Fruit fly (Drosophila melanogaster) whole organism, embryonic: ENCODE data around the gene Prx1.

Experiments
- Asciz ChIP-seq: fragments of 200-800 bp; sonication (Bioruptor generic); optimal IDR thresholded peaks from 2 replicates; lab custom pipeline; 2017; ENCODE audit warnings: missing biosample characterization, mild to moderate bottlenecking, missing genetic modification characterization, missing genetic modification reagents
- Bdp1 ChIP-seq: fragments of 200-800 bp; sonication (Bioruptor generic); optimal IDR thresholded peaks from 3 replicates; lab custom pipeline; 2016; ENCODE audit warnings: missing biosample characterization, missing genetic modification characterization
- CG10366 ChIP-seq: fragments of 200-800 bp; sonication (Bioruptor generic); IDR thresholded peaks from 2 replicates; pipeline ENCODE4 v1.3.6; 2022; ENCODE audit warnings: missing biosample characterization, missing genetic modification characterization
- CG11696 ChIP-seq: fragments of 200-800 bp; sonication (Bioruptor generic); IDR thresholded peaks from 2 replicates; pipeline ENCODE4 v1.3.6; 2022; ENCODE audit warnings: missing biosample characterization, missing genetic modification characterization
- CG12391 ChIP-seq: fragments of 200-800 bp; sonication (Bioruptor generic); optimal IDR thresholded peaks from 3 replicates; lab custom pipeline; 2018; ENCODE audit warnings: missing biosample characterization, mild to moderate bottlenecking, missing genetic modification characterization, moderate library complexity
- CG13624 ChIP-seq: fragments of 200-800 bp; sonication (Bioruptor generic); optimal IDR thresholded peaks from 2 replicates; lab custom pipeline; 2016; ENCODE audit warnings: missing biosample characterization, missing genetic modification characterization
- CG14441 ChIP-seq: fragments of 200-800 bp; sonication (Bioruptor generic); IDR thresholded peaks from 2 replicates; pipeline ENCODE4 v1.3.6; 2022; ENCODE audit warnings: missing biosample characterization, missing genetic modification characterization
- CG14667 ChIP-seq: fragments of 200-800 bp; sonication (Bioruptor generic); IDR thresholded peaks from 2 replicates; pipeline ENCODE4 v1.3.6; 2022; ENCODE audit warnings: missing biosample characterization, missing genetic modification characterization
- CG15514 ChIP-seq: fragments of 200-800 bp; sonication (Bioruptor generic); optimal IDR thresholded peaks from 3 replicates; lab custom pipeline; 2017; ENCODE audit warnings: missing biosample characterization, missing genetic modification characterization, mild to moderate bottlenecking, moderate library complexity, missing genetic modification reagents
- CG17802 ChIP-seq: fragments of 200-800 bp; sonication (Bioruptor generic); optimal IDR thresholded peaks from 2 replicates; lab custom pipeline; 2018; ENCODE audit warnings: missing biosample characterization, mild to moderate bottlenecking, missing genetic modification characterization, moderate library complexity
- CG3065 ChIP-seq: fragments of 200-800 bp; sonication (Bioruptor generic); optimal IDR thresholded peaks from 2 replicates; lab custom pipeline; 2016; ENCODE audit warnings: missing biosample characterization, missing genetic modification characterization
- CG43689 ChIP-seq: fragments of 200-800 bp; sonication (Bioruptor generic); IDR thresholded peaks from 2 replicates; pipeline ENCODE4 v1.3.6; 2022; ENCODE audit warnings: missing biosample characterization, missing genetic modification characterization
- CG4617 ChIP-seq: fragments of 200-800 bp; sonication (Bioruptor generic); optimal IDR thresholded peaks from 3 replicates; lab custom pipeline; 2016; ENCODE audit warnings: missing biosample characterization, missing genetic modification characterization, borderline replicate concordance
- CG4707 ChIP-seq: fragments of 200-800 bp; sonication (Bioruptor generic); optimal IDR thresholded peaks from 2 replicates; lab custom pipeline; 2018; ENCODE audit warnings: missing biosample characterization, mild to moderate bottlenecking, missing genetic modification characterization, moderate library complexity
- CG6254 ChIP-seq: fragments of 200-800 bp; sonication (Bioruptor generic); optimal IDR thresholded peaks from 3 replicates; lab custom pipeline; 2017; ENCODE audit warnings: mild to moderate bottlenecking, missing biosample characterization, missing genetic modification reagents, missing genetic modification characterization
- CG6272 ChIP-seq: fragments of 200-800 bp; sonication (Bioruptor generic); IDR thresholded peaks from 2 replicates; pipeline ENCODE4 v1.3.6; 2022; ENCODE audit warnings: missing biosample characterization, missing genetic modification characterization
- CG6854 ChIP-seq: fragments of 200-800 bp; sonication (Bioruptor generic); optimal IDR thresholded peaks from 3 replicates; lab custom pipeline; 2017; ENCODE audit warnings: missing biosample characterization, mild to moderate bottlenecking, missing genetic modification characterization
- CG7372 ChIP-seq: fragments of 200-800 bp; sonication (Bioruptor generic); IDR thresholded peaks from 2 replicates; pipeline ENCODE4 v1.3.6; 2022; ENCODE audit warnings: missing biosample characterization, missing genetic modification characterization
- CG7987 ChIP-seq: fragments of 200-800 bp; sonication (Bioruptor generic); optimal IDR thresholded peaks from 2 replicates; lab custom pipeline; 2018; ENCODE audit warnings: missing biosample characterization, mild to moderate bottlenecking, missing genetic modification characterization, moderate library complexity
- CG8359 ChIP-seq: fragments of 200-800 bp; sonication (Bioruptor generic); optimal IDR thresholded peaks from 2 replicates; lab custom pipeline; 2017; ENCODE audit warnings: missing biosample characterization, mild to moderate bottlenecking, missing genetic modification characterization, borderline replicate concordance
- CG9797 ChIP-seq: fragments of 200-800 bp; sonication (Bioruptor generic); optimal IDR thresholded peaks from 3 replicates; lab custom pipeline; 2018; ENCODE audit warnings: missing biosample characterization, mild to moderate bottlenecking, missing genetic modification characterization
- Chrac-16 ChIP-seq: fragments of 200-800 bp; sonication (Bioruptor generic); optimal IDR thresholded peaks from 3 replicates; lab custom pipeline; 2016; ENCODE audit warnings: missing biosample characterization, missing genetic modification characterization
- Fer1 ChIP-seq: fragments of 200-800 bp; sonication (Bioruptor generic); optimal IDR thresholded peaks from 2 replicates; lab custom pipeline; 2017; ENCODE audit warnings: missing biosample characterization, mild to moderate bottlenecking, missing genetic modification characterization
- HLH3B ChIP-seq: fragments of 200-800 bp; sonication (Bioruptor generic); IDR thresholded peaks from 2 replicates; pipeline ENCODE4 v1.3.6; 2022; ENCODE audit warnings: missing biosample characterization, missing genetic modification characterization
- Lhr ChIP-seq: fragments of 200-800 bp; sonication (Bioruptor generic); optimal IDR thresholded peaks from 3 replicates; lab custom pipeline; 2017; ENCODE audit warnings: mild to moderate bottlenecking, missing biosample characterization, missing genetic modification reagents, missing genetic modification characterization
- NK7.1 ChIP-seq: fragments of 200-800 bp; sonication (Bioruptor generic); optimal IDR thresholded peaks from 3 replicates; lab custom pipeline; 2016; ENCODE audit warnings: missing biosample characterization, missing genetic modification characterization
- Pdp1 ChIP-seq, 2 experiments: fragments of 200-800 bp; sonication (Bioruptor generic); optimal IDR thresholded peaks; 3 replicates each; lab custom pipeline; 2016; ENCODE audit warnings: missing biosample characterization in 2 of 2, missing genetic modification characterization in 2 of 2, mild to moderate bottlenecking in 1 of 2, moderate library complexity in 1 of 2
- Rfx ChIP-seq: fragments of 200-800 bp; sonication (Bioruptor generic); IDR thresholded peaks from 2 replicates; pipeline ENCODE4 v1.3.6; 2022; ENCODE audit warnings: missing biosample characterization, missing genetic modification characterization
- Spps ChIP-seq: fragments of 200-800 bp; sonication (Bioruptor generic); optimal IDR thresholded peaks from 2 replicates; lab custom pipeline; 2018; ENCODE audit warnings: missing biosample characterization, mild to moderate bottlenecking, missing genetic modification characterization
- ab ChIP-seq: fragments of 200-800 bp; sonication (Bioruptor generic); optimal IDR thresholded peaks from 2 replicates; lab custom pipeline; 2016; ENCODE audit warnings: missing biosample characterization, missing genetic modification characterization
- caup ChIP-seq: fragments of 200-800 bp; sonication (Bioruptor generic); optimal IDR thresholded peaks from 3 replicates; lab custom pipeline; 2017; ENCODE audit warnings: missing biosample characterization, mild to moderate bottlenecking, missing genetic modification characterization, moderate library complexity; ENCODE audit not compliant: severe bottlenecking
- chinmo ChIP-seq: fragments of 200-800 bp; sonication (Bioruptor generic); IDR thresholded peaks from 4 replicates; pipeline ENCODE4 v1.3.6; 2022; ENCODE audit warnings: missing biosample characterization, missing genetic modification characterization; ENCODE audit not compliant: partially characterized antibody
- dimm ChIP-seq: fragments of 200-800 bp; sonication (Bioruptor generic); IDR thresholded peaks from 2 replicates; pipeline ENCODE4 v1.3.6; 2022; ENCODE audit warnings: missing biosample characterization, missing genetic modification characterization
- dmrt99B ChIP-seq: fragments of 200-800 bp; sonication (Bioruptor generic); optimal IDR thresholded peaks from 2 replicates; lab custom pipeline; 2018; ENCODE audit warnings: missing biosample characterization, mild to moderate bottlenecking, missing genetic modification characterization, moderate library complexity
- eyg ChIP-seq: fragments of 200-800 bp; sonication (Bioruptor generic); optimal IDR thresholded peaks from 3 replicates; lab custom pipeline; 2016; ENCODE audit warnings: missing biosample characterization, missing genetic modification characterization
- fd96Cb ChIP-seq: fragments of 200-800 bp; sonication (Bioruptor generic); optimal IDR thresholded peaks from 2 replicates; lab custom pipeline; 2018; ENCODE audit warnings: missing biosample characterization, mild to moderate bottlenecking, missing genetic modification characterization, moderate library complexity
- fu2 ChIP-seq: fragments of 200-800 bp; sonication (Bioruptor generic); optimal IDR thresholded peaks from 2 replicates; lab custom pipeline; 2016; ENCODE audit warnings: missing biosample characterization, missing genetic modification characterization
- grn ChIP-seq: fragments of 200-800 bp; sonication (Bioruptor generic); optimal IDR thresholded peaks from 3 replicates; lab custom pipeline; 2017; ENCODE audit warnings: missing biosample characterization, missing genetic modification characterization
- gsb ChIP-seq: fragments of 200-800 bp; sonication (Bioruptor generic); IDR thresholded peaks from 2 replicates; pipeline ENCODE4 v1.3.6; 2022; ENCODE audit warnings: missing biosample characterization, missing genetic modification characterization
- hbn ChIP-seq: fragments of 200-800 bp; sonication (Bioruptor generic); IDR thresholded peaks from 2 replicates; pipeline ENCODE4 v1.3.6; 2022; ENCODE audit warnings: missing biosample characterization, missing genetic modification characterization; ENCODE audit not compliant: partially characterized antibody
- inv ChIP-seq: fragments of 200-800 bp; sonication (Bioruptor generic); IDR thresholded peaks from 2 replicates; pipeline ENCODE4 v1.3.6; 2022; ENCODE audit warnings: missing biosample characterization, missing genetic modification characterization; ENCODE audit not compliant: partially characterized antibody
- jumu ChIP-seq: fragments of 200-800 bp; sonication (Bioruptor generic); optimal IDR thresholded peaks from 3 replicates; lab custom pipeline; 2016; ENCODE audit warnings: missing biosample characterization, missing genetic modification characterization
- kay ChIP-seq: fragments of 200-800 bp; sonication (Bioruptor generic); optimal IDR thresholded peaks from 2 replicates; lab custom pipeline; 2016; ENCODE audit warnings: missing biosample characterization, missing genetic modification characterization
- scrt ChIP-seq: fragments of 200-800 bp; sonication (Bioruptor generic); optimal IDR thresholded peaks from 2 replicates; lab custom pipeline; 2018; ENCODE audit warnings: missing biosample characterization, mild to moderate bottlenecking, missing genetic modification characterization, moderate library complexity
- slou ChIP-seq: fragments of 200-800 bp; sonication (Bioruptor generic); optimal IDR thresholded peaks from 3 replicates; lab custom pipeline; 2016; ENCODE audit warnings: missing biosample characterization, missing genetic modification characterization
- sob ChIP-seq: fragments of 200-800 bp; sonication (Bioruptor generic); IDR thresholded peaks from 2 replicates; pipeline ENCODE4 v1.3.6; 2022; ENCODE audit warnings: missing biosample characterization, missing genetic modification characterization
- sqz ChIP-seq: fragments of 200-800 bp; sonication (Bioruptor generic); optimal IDR thresholded peaks from 3 replicates; lab custom pipeline; 2018; ENCODE audit warnings: missing biosample characterization, mild to moderate bottlenecking, missing genetic modification characterization
- tin ChIP-seq: fragments of 200-800 bp; sonication (Bioruptor generic); optimal IDR thresholded peaks from 3 replicates; lab custom pipeline; 2016; ENCODE audit warnings: missing biosample characterization, missing genetic modification characterization
- tio ChIP-seq: fragments of 200-800 bp; sonication (Bioruptor generic); optimal IDR thresholded peaks from 2 replicates; lab custom pipeline; 2017; ENCODE audit warnings: missing biosample characterization, missing genetic modification characterization, inconsistent platforms
- tll ChIP-seq, 2 experiments: fragments of 200-800 bp in 1 of 2; fragments of >200 bp in 1 of 2; sonication (Bioruptor generic) in 1 of 2; optimal IDR thresholded peaks; 2 replicates each; lab custom pipeline; 2017 to 2019; ENCODE audit warnings: missing biosample characterization in 2 of 2, missing genetic modification characterization in 2 of 2, mild to moderate bottlenecking in 1 of 2, moderate library complexity in 1 of 2
- zen ChIP-seq: fragments of 200-800 bp; sonication (Bioruptor generic); optimal IDR thresholded peaks from 3 replicates; lab custom pipeline; 2018; ENCODE audit warnings: missing biosample characterization, mild to moderate bottlenecking, missing genetic modification characterization, moderate library complexity

Gene Prx1

dm6 chr3L:15161549-15161948, 46.1 kb upstream of the Prx1 start, which contains the start of gene CG6878 (continued):
- TF ChIP-seq caup (GFP tag; lab: Kevin White, UChicago) (peak; percentile 43), NK7.1 (GFP tag; lab: Kevin White, UChicago) (no peak), kay (GFP tag; lab: Kevin White, UChicago) (no peak), grn (GFP tag; lab: Kevin White, UChicago) (no peak), CG12391 (peak; percentile 29), CG14441 (GFP tag; lab: Robert Waterston, UW) (no peak), Asciz (GFP tag; lab: Kevin White, UChicago) (no peak), eyg (GFP tag; lab: Kevin White, UChicago) (no peak), CG6272 (GFP tag; lab: Robert Waterston, UW) (no peak), chinmo (no peak), zen (tag; lab: Kevin White, UChicago) (peak; percentile 4), CG4617 (peak; percentile 67), Chrac-16 (GFP tag; lab: Kevin White, UChicago) (no peak), gsb (GFP tag; lab: Robert Waterston, UW) (no peak), Spps (tag; lab: Kevin White, UChicago) (no peak), tio (GFP tag; lab: Kevin White, UChicago) (no peak), Rfx (GFP tag; lab: Robert Waterston, UW) (peak; percentile 61), CG6254 (GFP tag; lab: Kevin White, UChicago) (no peak), CG4707 (GFP tag; lab: Kevin White, UChicago) (no peak), tll (GFP tag; optimal IDR thresholded peaks at IDR 0.05; lab: Kevin White, UChicago) (no peak), CG14667 (no peak), Fer1 (peak; percentile 44), slou (GFP tag; lab: Kevin White, UChicago) (no peak), fd96Cb (tag; lab: Kevin White, UChicago) (no peak), CG17802 (no peak), hbn (GFP tag; lab: Robert Waterston, UW) (no peak), sqz (GFP tag; lab: Kevin White, UChicago) (no peak), sob (GFP tag; lab: Robert Waterston, UW) (no peak), inv (GFP tag; lab: Robert Waterston, UW) (no peak), CG6854 (GFP tag; lab: Kevin White, UChicago) (no peak), CG15514 (peak; percentile 67), CG9797 (GFP tag; lab: Kevin White, UChicago) (peak; percentile 33), HLH3B (GFP tag; lab: Robert Waterston, UW) (no peak), CG7372 (GFP tag; lab: Robert Waterston, UW) (no peak), CG10366 (GFP tag; lab: Robert Waterston, UW) (no peak), ab (GFP tag; lab: Kevin White, UChicago) (no peak), CG43689 (GFP tag; lab: Robert Waterston, UW) (no peak), Bdp1 (GFP tag; lab: Kevin White, UChicago) (no peak), fu2 (GFP tag; lab: Kevin White, UChicago) (no peak), CG11696 (GFP tag; lab: Robert Waterston, UW) (no peak), dmrt99B (tag; lab: Kevin White, UChicago) (no peak), tin (GFP tag; lab: Kevin White, UChicago) (no peak), Pdp1 (GFP tag; optimal IDR thresholded peaks at IDR 0.05; lab: Kevin White, UChicago) (no peak), jumu (no peak), dimm (GFP tag; lab: Robert Waterston, UW) (no peak), CG7987 (GFP tag; lab: Kevin White, UChicago) (peak; percentile 56), CG8359 (GFP tag; lab: Kevin White, UChicago) (no peak), CG13624 (GFP tag; lab: Kevin White, UChicago) (no peak), CG3065 (no peak), scrt (no peak), Lhr (peak; percentile 54)
